Fruit fly (Drosophila melanogaster) whole organism, embryonic: ENCODE results near the gene Pex1.
A peak's percentile ranks its signal among the peaks of the same experiment; 100 is the strongest.

Experiments used
- Ada2b ChIP-seq: fragments of 200-800 bp; sonication (Bioruptor generic); IDR thresholded peaks from 2 replicates; pipeline ENCODE4 v1.3.6; 2022; ENCODE audit warnings: missing biosample characterization, missing genetic modification characterization
- BEAF-32 ChIP-seq: fragments of 200-800 bp; sonication (Bioruptor generic); optimal IDR thresholded peaks from 3 replicates; lab custom pipeline; 2017; ENCODE audit warnings: missing biosample characterization, missing genetic modification characterization, mild to moderate bottlenecking, moderate library complexity, missing genetic modification reagents
- Blimp-1 ChIP-seq: fragments of 200-800 bp; sonication (Bioruptor generic); optimal IDR thresholded peaks from 3 replicates; lab custom pipeline; 2018; ENCODE audit warnings: missing biosample characterization, missing genetic modification characterization, mild to moderate bottlenecking, moderate library complexity, missing genetic modification reagents
- CG11247 ChIP-seq: fragments of 200-800 bp; sonication (Bioruptor generic); IDR thresholded peaks from 2 replicates; pipeline ENCODE4 v1.3.6; 2022; ENCODE audit warnings: missing biosample characterization, missing genetic modification characterization
- CG13775 ChIP-seq: fragments of 200-800 bp; sonication (Bioruptor generic); optimal IDR thresholded peaks from 3 replicates; lab custom pipeline; 2017; ENCODE audit warnings: missing biosample characterization, mild to moderate bottlenecking, missing genetic modification characterization
- CG15696 ChIP-seq: fragments of 200-800 bp; sonication (Bioruptor generic); optimal IDR thresholded peaks from 2 replicates; lab custom pipeline; 2019; ENCODE audit warnings: missing biosample characterization, mild to moderate bottlenecking, missing genetic modification characterization, moderate library complexity
- CG1602 ChIP-seq: fragments of 200-800 bp; sonication (Bioruptor generic); optimal IDR thresholded peaks from 3 replicates; lab custom pipeline; 2016; ENCODE audit warnings: missing biosample characterization, missing genetic modification characterization
- CG1603 ChIP-seq: fragments of 200-800 bp; sonication (Bioruptor generic); optimal IDR thresholded peaks from 2 replicates; lab custom pipeline; 2019; ENCODE audit warnings: missing biosample characterization, mild to moderate bottlenecking, missing genetic modification characterization, moderate library complexity
- CG16813 ChIP-seq: fragments of 200-800 bp; sonication (Bioruptor generic); IDR thresholded peaks from 3 replicates; pipeline ENCODE4 v1.3.6; 2022; ENCODE audit warnings: missing biosample characterization, missing genetic modification characterization; ENCODE audit not compliant: partially characterized antibody
- CG2129 ChIP-seq: fragments of 200-800 bp; sonication (Bioruptor generic); IDR thresholded peaks from 2 replicates; pipeline ENCODE4 v1.3.6; 2022; ENCODE audit warnings: missing biosample characterization, missing genetic modification characterization; ENCODE audit not compliant: partially characterized antibody
- CG33213 ChIP-seq: fragments of 200-800 bp; sonication (Bioruptor generic); optimal IDR thresholded peaks from 3 replicates; lab custom pipeline; 2016; ENCODE audit warnings: missing biosample characterization, missing genetic modification characterization
- CG3407 ChIP-seq: fragments of 200-800 bp; sonication (Bioruptor generic); optimal IDR thresholded peaks from 2 replicates; lab custom pipeline; 2018; ENCODE audit warnings: missing biosample characterization, mild to moderate bottlenecking, missing genetic modification characterization
- CG5180 ChIP-seq: fragments of 200-800 bp; sonication (Bioruptor generic); optimal IDR thresholded peaks from 3 replicates; lab custom pipeline; 2017; ENCODE audit warnings: missing biosample characterization, missing genetic modification characterization, mild to moderate bottlenecking, moderate library complexity, missing genetic modification reagents
- CG6791 ChIP-seq: fragments of 200-800 bp; sonication (Bioruptor generic); IDR thresholded peaks from 3 replicates; pipeline ENCODE4 v1.3.6; 2022; ENCODE audit warnings: missing biosample characterization, missing genetic modification characterization; ENCODE audit not compliant: partially characterized antibody
- CG8478 ChIP-seq: fragments of >200 bp; optimal IDR thresholded peaks from 2 replicates; lab custom pipeline; 2018
- CkIIα-i1 ChIP-seq: fragments of 200-800 bp; sonication (Bioruptor generic); IDR thresholded peaks from 2 replicates; pipeline ENCODE4 v1.3.6; 2022; ENCODE audit warnings: missing biosample characterization, missing genetic modification characterization
- Dp ChIP-seq: fragments of 200-800 bp; sonication (Bioruptor generic); optimal IDR thresholded peaks from 2 replicates; lab custom pipeline; 2018; ENCODE audit warnings: missing biosample characterization, mild to moderate bottlenecking, missing genetic modification characterization, moderate library complexity
- Dref ChIP-seq: fragments of 200-800 bp; sonication (Bioruptor generic); IDR thresholded peaks from 2 replicates; pipeline ENCODE4 v1.3.6; 2022; ENCODE audit warnings: missing biosample characterization, missing genetic modification characterization
- H2.0 ChIP-seq: fragments of 200-800 bp; sonication (Bioruptor generic); IDR thresholded peaks from 2 replicates; pipeline ENCODE4 v1.3.6; 2022; ENCODE audit warnings: missing biosample characterization, missing genetic modification characterization
- HmgZ ChIP-seq: fragments of 200-800 bp; sonication (Bioruptor generic); optimal IDR thresholded peaks from 2 replicates; lab custom pipeline; 2018; ENCODE audit warnings: missing biosample characterization, mild to moderate bottlenecking, missing genetic modification characterization
- Hr51 ChIP-seq, 2 experiments: fragments of 200-800 bp; sonication (Bioruptor generic); optimal IDR thresholded peaks; 2 replicates in 1 of 2; 3 replicates in 1 of 2; lab custom pipeline; 2016 to 2018; ENCODE audit warnings: missing biosample characterization in 2 of 2, missing genetic modification characterization in 2 of 2, mild to moderate bottlenecking in 1 of 2, moderate library complexity in 1 of 2
- Max ChIP-seq: fragments of 200-800 bp; sonication (Bioruptor generic); optimal IDR thresholded peaks from 2 replicates; lab custom pipeline; 2016; ENCODE audit warnings: missing biosample characterization, mild to moderate bottlenecking, missing genetic modification characterization
- Ptx1 ChIP-seq: fragments of 200-800 bp; sonication (Bioruptor generic); IDR thresholded peaks from 2 replicates; pipeline ENCODE4 v1.3.6; 2022; ENCODE audit warnings: missing biosample characterization, missing genetic modification characterization
- Sin3A ChIP-seq: fragments of >200 bp; optimal IDR thresholded peaks from 2 replicates; lab custom pipeline; 2018
- Sry-β ChIP-seq: fragments of 200-800 bp; sonication (Bioruptor generic); optimal IDR thresholded peaks from 2 replicates; lab custom pipeline; 2018; ENCODE audit warnings: missing biosample characterization, mild to moderate bottlenecking, missing genetic modification characterization, moderate library complexity
- ab ChIP-seq: fragments of 200-800 bp; sonication (Bioruptor generic); optimal IDR thresholded peaks from 2 replicates; lab custom pipeline; 2016; ENCODE audit warnings: missing biosample characterization, missing genetic modification characterization
- ac ChIP-seq: fragments of 200-800 bp; sonication (Bioruptor generic); optimal IDR thresholded peaks from 3 replicates; lab custom pipeline; 2017; ENCODE audit warnings: missing biosample characterization, mild to moderate bottlenecking, missing genetic modification characterization
- al ChIP-seq: fragments of 200-800 bp; sonication (Bioruptor generic); IDR thresholded peaks from 2 replicates; pipeline ENCODE4 v1.3.6; 2022; ENCODE audit warnings: missing biosample characterization, missing genetic modification characterization
- dan ChIP-seq: fragments of 200-800 bp; sonication (Bioruptor generic); IDR thresholded peaks from 2 replicates; pipeline ENCODE4 v1.3.6; 2022; ENCODE audit warnings: missing biosample characterization, missing genetic modification characterization
- en ChIP-seq: fragments of 200-800 bp; sonication (Bioruptor generic); optimal IDR thresholded peaks from 2 replicates; lab custom pipeline; 2016; ENCODE audit warnings: missing biosample characterization, missing genetic modification characterization
- eyg ChIP-seq: fragments of 200-800 bp; sonication (Bioruptor generic); optimal IDR thresholded peaks from 3 replicates; lab custom pipeline; 2016; ENCODE audit warnings: missing biosample characterization, missing genetic modification characterization
- gce ChIP-seq: fragments of 200-800 bp; sonication (Bioruptor generic); IDR thresholded peaks from 3 replicates; pipeline ENCODE4 v1.3.6; 2022; ENCODE audit warnings: missing biosample characterization, missing genetic modification characterization
- lbe ChIP-seq: fragments of 200-800 bp; sonication (Bioruptor generic); optimal IDR thresholded peaks from 2 replicates; lab custom pipeline; 2016; ENCODE audit warnings: missing biosample characterization, mild to moderate bottlenecking, missing genetic modification characterization
- oc ChIP-seq: fragments of 200-800 bp; sonication (Bioruptor generic); optimal IDR thresholded peaks from 2 replicates; lab custom pipeline; 2018; ENCODE audit warnings: missing biosample characterization, mild to moderate bottlenecking, missing genetic modification characterization, moderate library complexity
- pan ChIP-seq, 4 experiments: fragments of >200 bp in 3 of 4; fragments of 200-800 bp in 1 of 4; sonication (Bioruptor generic) in 1 of 4; optimal IDR thresholded peaks in 3 of 4; IDR thresholded peaks in 1 of 4; 2 replicates each; pipeline versions ENCODE4 v1.3.6 to Lab custom; 2017 to 2022; ENCODE audit warnings: missing biosample characterization in 2 of 4, missing genetic modification characterization in 2 of 4, mixed read lengths in 1 of 4
- pfk ChIP-seq: fragments of 200-800 bp; sonication (Bioruptor generic); optimal IDR thresholded peaks from 2 replicates; lab custom pipeline; 2018; ENCODE audit warnings: missing biosample characterization, mild to moderate bottlenecking, missing genetic modification characterization, moderate library complexity
- phol ChIP-seq: fragments of 200-800 bp; sonication (Bioruptor generic); optimal IDR thresholded peaks from 3 replicates; lab custom pipeline; 2018; ENCODE audit warnings: missing biosample characterization, mild to moderate bottlenecking, missing genetic modification characterization, moderate library complexity
- prd ChIP-seq, 3 experiments: fragments of >200 bp in 2 of 3; fragments of 200-800 bp in 1 of 3; sonication (Bioruptor generic) in 1 of 3; optimal IDR thresholded peaks in 2 of 3; IDR thresholded peaks in 1 of 3; 2 replicates in 2 of 3; 3 replicates in 1 of 3; pipeline versions ENCODE4 v1.3.6 to Lab custom; 2017 to 2022; ENCODE audit warnings: missing biosample characterization in 1 of 3, missing genetic modification characterization in 1 of 3
- sc ChIP-seq, 3 experiments: fragments of >200 bp in 2 of 3; fragments of 200-800 bp in 1 of 3; sonication (Bioruptor generic) in 1 of 3; optimal IDR thresholded peaks; 2 replicates in 2 of 3; 3 replicates in 1 of 3; lab custom pipeline; 2017; ENCODE audit warnings: mild to moderate bottlenecking in 1 of 3, missing biosample characterization in 1 of 3, missing genetic modification characterization in 1 of 3, missing genetic modification reagents in 1 of 3
- scrt ChIP-seq: fragments of 200-800 bp; sonication (Bioruptor generic); optimal IDR thresholded peaks from 2 replicates; lab custom pipeline; 2018; ENCODE audit warnings: missing biosample characterization, mild to moderate bottlenecking, missing genetic modification characterization, moderate library complexity
- sob ChIP-seq: fragments of 200-800 bp; sonication (Bioruptor generic); IDR thresholded peaks from 2 replicates; pipeline ENCODE4 v1.3.6; 2022; ENCODE audit warnings: missing biosample characterization, missing genetic modification characterization
- sr ChIP-seq: fragments of 200-800 bp; sonication (Bioruptor generic); IDR thresholded peaks from 3 replicates; pipeline ENCODE4 v1.3.6; 2022; ENCODE audit warnings: missing biosample characterization, missing genetic modification characterization
- tin ChIP-seq: fragments of 200-800 bp; sonication (Bioruptor generic); optimal IDR thresholded peaks from 3 replicates; lab custom pipeline; 2016; ENCODE audit warnings: missing biosample characterization, missing genetic modification characterization
- tio ChIP-seq: fragments of 200-800 bp; sonication (Bioruptor generic); optimal IDR thresholded peaks from 2 replicates; lab custom pipeline; 2017; ENCODE audit warnings: missing biosample characterization, missing genetic modification characterization, inconsistent platforms
- trh ChIP-seq: fragments of 200-800 bp; sonication (Bioruptor generic); optimal IDR thresholded peaks from 2 replicates; lab custom pipeline; 2016; ENCODE audit warnings: missing biosample characterization, missing genetic modification characterization
- tup ChIP-seq: fragments of 200-800 bp; sonication (Bioruptor generic); optimal IDR thresholded peaks from 2 replicates; lab custom pipeline; 2016; ENCODE audit warnings: missing biosample characterization, mild to moderate bottlenecking, missing genetic modification characterization, moderate library complexity
- unc-4 ChIP-seq: fragments of 200-800 bp; sonication (Bioruptor generic); IDR thresholded peaks from 2 replicates; pipeline ENCODE4 v1.3.6; 2022; ENCODE audit warnings: missing biosample characterization, missing genetic modification characterization; ENCODE audit not compliant: partially characterized antibody
- vvl ChIP-seq: fragments of 200-800 bp; sonication (Bioruptor generic); IDR thresholded peaks from 2 replicates; pipeline ENCODE4 v1.3.6; 2022; ENCODE audit warnings: missing biosample characterization, missing genetic modification characterization
- wor ChIP-seq: fragments of 200-800 bp; sonication (Bioruptor generic); IDR thresholded peaks from 2 replicates; pipeline ENCODE4 v1.3.6; 2022; ENCODE audit warnings: missing biosample characterization, missing genetic modification characterization

Gene Pex1

DNA sequence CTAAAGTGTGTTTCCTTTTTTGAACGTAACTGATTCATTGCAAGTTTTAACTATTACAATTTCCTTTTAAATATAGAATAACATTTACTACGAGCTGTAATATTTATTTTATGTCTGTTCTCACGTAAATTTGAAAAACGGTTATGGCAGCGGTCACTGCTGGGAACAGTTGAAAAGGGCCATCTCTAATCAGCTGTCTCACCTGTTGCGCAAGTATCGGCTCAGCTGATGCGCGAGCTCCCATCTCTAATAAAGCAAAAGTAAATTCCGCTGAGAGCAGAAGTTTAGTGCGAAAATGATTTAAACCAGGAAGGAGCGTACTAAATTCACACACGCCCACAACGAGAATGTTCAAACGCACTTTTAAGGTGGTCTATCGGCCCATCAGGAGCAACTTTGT lies at the start of gene Pex1:
Pex1 (plus strand) TSS at position 272 of the 400 bp plus-strand sequence.
- TF ChIP-seq pan (optimal IDR thresholded peaks at IDR 0.05; lab: Kevin White, UChicago): no peak
- TF ChIP-seq pan (GFP tag; optimal IDR thresholded peaks at IDR 0.05 in 1 of 2, IDR thresholded peaks at IDR 0.05 in 1 of 2): peak in 1 of 2 experiments; percentile 27
- TF ChIP-seq CG3407 (GFP tag; lab: Kevin White, UChicago): no peak
- peak; percentile 46 for TF ChIP-seq tin (GFP tag; lab: Kevin White, UChicago)
- TF ChIP-seq lbe: peak; percentile 15
- TF ChIP-seq tio: no peak
- TF ChIP-seq sc (optimal IDR thresholded peaks at IDR 0.05; lab: Kevin White, UChicago): no peak
- no peak for TF ChIP-seq sc (GFP tag; optimal IDR thresholded peaks at IDR 0.05; lab: Kevin White, UChicago)
- TF ChIP-seq tup (GFP tag; lab: Kevin White, UChicago): no peak
- peak in 1 of 2 experiments; percentile 8 for TF ChIP-seq Hr51 (GFP tag; optimal IDR thresholded peaks at IDR 0.05; lab: Kevin White, UChicago)
- no peak for TF ChIP-seq CG15696 (tag; lab: Kevin White, UChicago)
- TF ChIP-seq vvl (GFP tag; lab: Robert Waterston, UW): peak; percentile 39; the same call in 1 of the 2 replicates
- peak; percentile 61 for TF ChIP-seq Dp (GFP tag; lab: Kevin White, UChicago)
- TF ChIP-seq prd (optimal IDR thresholded peaks at IDR 0.05; lab: Kevin White, UChicago): no peak
- 0 out of 3 replicates have a peak, but pooled peaks have one; percentile 18 for TF ChIP-seq prd (GFP tag; IDR thresholded peaks at IDR 0.05; lab: Robert Waterston, UW)
- no peak for TF ChIP-seq CG1602 (GFP tag; lab: Kevin White, UChicago)
- peak; percentile 47 for TF ChIP-seq Ada2b (GFP tag; lab: Robert Waterston, UW)
- TF ChIP-seq sob: peak; percentile 56
- TF ChIP-seq gce (GFP tag; lab: Robert Waterston, UW): no peak
- TF ChIP-seq eyg: no peak
- peak; percentile 83 for TF ChIP-seq BEAF-32 (GFP tag; lab: Kevin White, UChicago)
- 0 out of 2 replicates have a peak, but pooled peaks have one; percentile 39 for TF ChIP-seq Ptx1 (GFP tag; lab: Robert Waterston, UW)
- TF ChIP-seq oc (tag; lab: Kevin White, UChicago): no peak
- no peak for TF ChIP-seq Sry-β
- peak; percentile 62 for TF ChIP-seq CG1603 (tag; lab: Kevin White, UChicago)
- no peak for TF ChIP-seq pfk (GFP tag; lab: Kevin White, UChicago)
- peak; percentile 50 for TF ChIP-seq CG2129 (GFP tag; lab: Robert Waterston, UW)
- TF ChIP-seq CkIIα-i1 (GFP tag; lab: Robert Waterston, UW): no peak
- TF ChIP-seq CG8478 (lab: Kevin White, UChicago): no peak
- TF ChIP-seq scrt: peak; percentile 99
- no peak for TF ChIP-seq H2.0 (GFP tag; lab: Robert Waterston, UW)
- no peak for TF ChIP-seq CG5180 (GFP tag; lab: Kevin White, UChicago)
- no peak for TF ChIP-seq wor (GFP tag; lab: Robert Waterston, UW)
- no peak for TF ChIP-seq dan (GFP tag; lab: Robert Waterston, UW)
- TF ChIP-seq trh (GFP tag; lab: Kevin White, UChicago): no peak
- TF ChIP-seq sr (GFP tag; lab: Robert Waterston, UW): no peak
- TF ChIP-seq unc-4: peak; percentile 86
- TF ChIP-seq CG16813 (GFP tag; lab: Robert Waterston, UW): peak; percentile 81
- peak; percentile 42 for TF ChIP-seq Blimp-1 (GFP tag; lab: Kevin White, UChicago)
- TF ChIP-seq CG6791: peak; percentile 78
- TF ChIP-seq CG33213 (GFP tag; lab: Kevin White, UChicago): no peak
- TF ChIP-seq al: no peak
- peak; percentile 30 for TF ChIP-seq phol
- TF ChIP-seq ac (GFP tag; lab: Kevin White, UChicago): no peak
- no peak for TF ChIP-seq ab (GFP tag; lab: Kevin White, UChicago)
- peak; percentile 37 for TF ChIP-seq HmgZ (tag; lab: Kevin White, UChicago)
- no peak for TF ChIP-seq CG13775
- TF ChIP-seq Sin3A: peak; percentile 55
- TF ChIP-seq en (GFP tag; lab: Kevin White, UChicago): no peak
- peak; percentile 42 for TF ChIP-seq Max (GFP tag; lab: Kevin White, UChicago)
- TF ChIP-seq Dref (GFP tag; lab: Robert Waterston, UW): peak; percentile 41
- TF ChIP-seq CG11247 (GFP tag; lab: Robert Waterston, UW): 0 out of 2 replicates have a peak, but pooled peaks have one; percentile 9
